Worm (Caenorhabditis elegans) whole organism, early embryonic: ENCODE results near the gene thn-1.

ENCODE experiments used
- B0310.2 ChIP-seq: sonication (generic microtip); optimal IDR thresholded peaks from 2 replicates; lab custom pipeline; 2016; ENCODE audit warnings: mild to moderate bottlenecking, missing genetic modification characterization, missing compliant biosample characterization
- ama-1 ChIP-seq: fragments of 150-350 bp; optimal IDR thresholded peaks from 2 replicates; lab custom pipeline; 2014
- flt-1 ChIP-seq: fragments of 200-800 bp; sonication (Bioruptor generic); IDR thresholded peaks from 2 replicates; pipeline ENCODE4 v1.3.6; 2022; ENCODE audit warnings: missing genetic modification characterization, missing compliant biosample characterization
- hmbx-1 ChIP-seq: sonication (generic microtip); optimal IDR thresholded peaks from 2 replicates; lab custom pipeline; 2016; ENCODE audit warnings: mild to moderate bottlenecking, missing genetic modification characterization, missing compliant biosample characterization
- tbx-37 ChIP-seq: fragments of 200-800 bp; sonication (Bioruptor generic); conservative IDR thresholded peaks from 2 replicates; pipeline ENCODE4 v1.3.6; 2022; ENCODE audit warnings: missing genetic modification reagents, missing genetic modification characterization, missing compliant biosample characterization

DNA sequence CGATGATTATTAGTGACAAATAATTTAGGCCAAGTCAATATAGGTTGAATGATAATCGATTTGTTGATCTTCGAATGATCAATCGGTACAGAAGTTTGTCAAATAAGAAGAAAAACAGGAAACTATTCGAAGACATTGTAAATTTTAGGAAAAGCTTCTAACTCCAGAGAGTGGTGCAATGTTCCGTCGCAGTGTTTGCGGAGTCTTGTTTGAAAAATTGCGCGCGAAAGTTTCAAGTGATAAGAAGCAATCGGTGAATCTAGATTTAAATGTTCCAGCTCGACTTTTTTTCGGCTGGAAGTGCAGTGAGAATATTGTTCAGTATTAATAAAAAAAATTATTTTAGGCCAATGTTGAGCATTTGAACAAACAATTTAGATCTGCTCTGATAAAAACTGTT lies 45.2 kb upstream of the thn-1 start:
- TF ChIP-seq tbx-37 (GFP tag; lab: Robert Waterston, UW) (no peak), flt-1 (GFP tag; lab: Robert Waterston, UW) (no peak), ama-1 (lab: Kevin White, UChicago) (no peak), hmbx-1 (tag; lab: Kevin White, UChicago) (no peak), B0310.2 (no peak)
